Worm (Caenorhabditis elegans) whole organism, L1 larva: ENCODE data around the gene C16D9.4.

Source experiments
- C04F5.9 ChIP-seq: sonication (generic microtip); optimal IDR thresholded peaks from 2 replicates; lab custom pipeline; 2016; ENCODE audit warnings: missing genetic modification characterization, missing compliant biosample characterization
- alr-1 ChIP-seq: fragments of 200-800 bp; sonication (Bioruptor generic); optimal IDR thresholded peaks from 2 replicates; lab custom pipeline; 2018; ENCODE audit warnings: borderline replicate concordance, mild to moderate bottlenecking, missing genetic modification characterization, missing compliant biosample characterization
- ceh-63 ChIP-seq: fragments of 200-800 bp; sonication (Bioruptor generic); optimal IDR thresholded peaks from 2 replicates; lab custom pipeline; 2018; ENCODE audit warnings: mild to moderate bottlenecking, missing genetic modification characterization, missing compliant biosample characterization
- ceh-82 ChIP-seq, 3 experiments: fragments of 150-350 bp in 1 of 3; sonication (generic microtip) in 2 of 3; optimal IDR thresholded peaks; 2 replicates each; lab custom pipeline; 2014 to 2017; ENCODE audit warnings: missing biosample characterization in 3 of 3, missing genetic modification characterization in 3 of 3
- ceh-88 ChIP-seq: fragments of 200-800 bp; sonication (Bioruptor generic); IDR thresholded peaks from 2 replicates; pipeline ENCODE4 v1.3.6; 2022; ENCODE audit warnings: missing genetic modification characterization, missing compliant biosample characterization
- dsc-1 ChIP-seq: sonication (generic microtip); optimal IDR thresholded peaks from 2 replicates; lab custom pipeline; 2016; ENCODE audit warnings: mild to moderate bottlenecking, missing genetic modification characterization, missing compliant biosample characterization
- egl-13 ChIP-seq: sonication (generic microtip); optimal IDR thresholded peaks from 2 replicates; lab custom pipeline; 2016; ENCODE audit warnings: missing genotype, missing genetic modification reagents, missing genetic modification characterization, missing compliant biosample characterization
- elt-2 ChIP-seq: sonication (generic microtip); optimal IDR thresholded peaks from 2 replicates; lab custom pipeline; 2016; ENCODE audit warnings: missing genetic modification characterization, mild to moderate bottlenecking, inconsistent platforms, missing compliant biosample characterization, missing genetic modification reagents
- fkh-8 ChIP-seq: sonication (generic microtip); optimal IDR thresholded peaks from 2 replicates; lab custom pipeline; 2016; ENCODE audit warnings: mild to moderate bottlenecking, missing genetic modification characterization, missing compliant biosample characterization
- grh-1 ChIP-seq: fragments of 200-800 bp; sonication (Bioruptor generic); IDR thresholded peaks from 2 replicates; pipeline ENCODE4 v1.3.6; 2022; ENCODE audit warnings: missing genetic modification reagents, missing genetic modification characterization, missing compliant biosample characterization
- hlh-4 ChIP-seq: sonication (generic microtip); optimal IDR thresholded peaks from 2 replicates; lab custom pipeline; 2016; ENCODE audit warnings: mild to moderate bottlenecking, missing genetic modification characterization, missing compliant biosample characterization
- hpl-2 ChIP-seq: fragments of 150-350 bp; optimal IDR thresholded peaks from 2 replicates; lab custom pipeline; 2014; ENCODE audit warnings: missing biosample characterization, missing genetic modification reagents, missing genetic modification characterization
- isw-1 ChIP-seq: fragments of 200-800 bp; sonication (Bioruptor generic); IDR thresholded peaks from 2 replicates; pipeline ENCODE4 v1.3.6; 2022; ENCODE audit warnings: missing genetic modification characterization, missing compliant biosample characterization
- lin-14 ChIP-seq: fragments of 200-800 bp; sonication (Bioruptor generic); optimal IDR thresholded peaks from 2 replicates; lab custom pipeline; 2018; ENCODE audit warnings: mild to moderate bottlenecking, missing genetic modification characterization, moderate library complexity, missing compliant biosample characterization
- lin-35 ChIP-seq, 2 experiments: fragments of 150-350 bp; optimal IDR thresholded peaks; 2 replicates each; lab custom pipeline; 2014; ENCODE audit warnings: missing biosample characterization in 2 of 2, missing genetic modification characterization in 2 of 2, missing genetic modification reagents in 2 of 2
- lir-3 ChIP-seq: sonication (generic microtip); optimal IDR thresholded peaks from 2 replicates; lab custom pipeline; 2016; ENCODE audit warnings: mild to moderate bottlenecking, missing genetic modification characterization, moderate library complexity, missing compliant biosample characterization; ENCODE audit not compliant: poor library complexity
- lsy-2 ChIP-seq, 2 experiments: fragments of 150-350 bp; optimal IDR thresholded peaks; 2 replicates each; lab custom pipeline; 2014; ENCODE audit warnings: missing biosample characterization in 2 of 2, missing genetic modification characterization in 2 of 2
- nhr-11 ChIP-seq: fragments of 150-350 bp; optimal IDR thresholded peaks from 2 replicates; lab custom pipeline; 2014; ENCODE audit warnings: missing biosample characterization, missing genetic modification characterization
- nhr-20 ChIP-seq: sonication (generic microtip); optimal IDR thresholded peaks from 2 replicates; lab custom pipeline; 2016; ENCODE audit warnings: mild to moderate bottlenecking, missing genetic modification characterization, missing compliant biosample characterization
- nhr-28 ChIP-seq: fragments of 150-350 bp; optimal IDR thresholded peaks from 2 replicates; lab custom pipeline; 2014; ENCODE audit warnings: missing biosample characterization, missing genetic modification characterization
- nhr-47 ChIP-seq: sonication (generic microtip); optimal IDR thresholded peaks from 2 replicates; lab custom pipeline; 2016; ENCODE audit warnings: mild to moderate bottlenecking, missing genetic modification characterization, moderate library complexity, missing compliant biosample characterization
- nhr-71 ChIP-seq: sonication (generic microtip); optimal IDR thresholded peaks from 2 replicates; lab custom pipeline; 2016; ENCODE audit warnings: mild to moderate bottlenecking, missing genetic modification characterization, moderate library complexity, missing compliant biosample characterization
- nhr-84 ChIP-seq: sonication (generic microtip); optimal IDR thresholded peaks from 2 replicates; lab custom pipeline; 2017; ENCODE audit warnings: missing biosample characterization, missing genetic modification characterization
- nhr-85 ChIP-seq: sonication (generic microtip); peaks from one replicate; lab custom pipeline; 2016; ENCODE audit warnings: missing genetic modification characterization, inconsistent platforms, missing compliant biosample characterization
- pax-3 ChIP-seq: fragments of 200-800 bp; sonication (Bioruptor generic); optimal IDR thresholded peaks from 2 replicates; lab custom pipeline; 2018; ENCODE audit warnings: mild to moderate bottlenecking, missing genetic modification characterization, moderate library complexity, missing compliant biosample characterization
- snu-23 ChIP-seq: sonication (generic microtip); optimal IDR thresholded peaks from 2 replicates; lab custom pipeline; 2016; ENCODE audit warnings: missing genetic modification characterization, missing compliant biosample characterization
- sox-4 ChIP-seq: sonication (generic microtip); optimal IDR thresholded peaks from 2 replicates; lab custom pipeline; 2016; ENCODE audit warnings: missing genetic modification characterization, missing compliant biosample characterization
- swsn-7 ChIP-seq: sonication (generic microtip); optimal IDR thresholded peaks from 2 replicates; lab custom pipeline; 2016; ENCODE audit warnings: missing genetic modification characterization, missing compliant biosample characterization
- unc-86 ChIP-seq: sonication (generic microtip); optimal IDR thresholded peaks from 2 replicates; lab custom pipeline; 2016; ENCODE audit warnings: missing genetic modification characterization, missing compliant biosample characterization
- vab-15 ChIP-seq: sonication (generic microtip); optimal IDR thresholded peaks from 2 replicates; lab custom pipeline; 2017; ENCODE audit warnings: missing genotype, mild to moderate bottlenecking, missing genetic modification characterization, missing compliant biosample characterization
- xbp-1 ChIP-seq: sonication (generic microtip); optimal IDR thresholded peaks from 2 replicates; lab custom pipeline; 2016; ENCODE audit warnings: missing genetic modification characterization, missing compliant biosample characterization
- ztf-11 ChIP-seq, 2 experiments: sonication (generic microtip); optimal IDR thresholded peaks; 2 replicates each; lab custom pipeline; 2016 to 2017; ENCODE audit warnings: missing genetic modification characterization in 2 of 2, missing biosample characterization in 1 of 2, missing compliant biosample characterization in 1 of 2
- ztf-4 ChIP-seq: fragments of 150-350 bp; optimal IDR thresholded peaks from 2 replicates; lab custom pipeline; 2014; ENCODE audit warnings: missing biosample characterization, missing genetic modification characterization

Gene C16D9.4

ce11 chrV:8215158-8215557, 27.5 kb downstream of the C16D9.4 start:
- TF ChIP-seq snu-23 (GFP tag; lab: Kevin White, UChicago) = no peak
- peak; percentile 49 for TF ChIP-seq lin-14 (GFP tag; lab: Kevin White, UChicago)
- TF ChIP-seq lsy-2 (tag; optimal IDR thresholded peaks at IDR 0.05; lab: Kevin White, UChicago) = peak in 1 of 2 experiments; percentile 5
- no peak for TF ChIP-seq C04F5.9 (tag; lab: Kevin White, UChicago)

ce11 chrV:8213868-8214267, 28.8 kb downstream of the C16D9.4 start, which contains the start of gene K07C11.7:
Gene K07C11.7, minus strand, starts transcription at chrV:8213968.
- TF ChIP-seq ceh-63 (GFP tag; lab: Kevin White, UChicago) = no peak
- TF ChIP-seq nhr-20 = no peak
- TF ChIP-seq nhr-85 (tag; lab: Kevin White, UChicago) = no peak
- TF ChIP-seq hpl-2 (GFP tag; lab: Kevin White, UChicago) = no peak
- no peak for TF ChIP-seq alr-1
- TF ChIP-seq nhr-28 (tag; lab: Kevin White, UChicago) = no peak
- TF ChIP-seq, all 84 proteins: peak for 0

- TF ChIP-seq xbp-1 (tag; lab: Kevin White, UChicago) (no peak), elt-2 (tag; lab: Kevin White, UChicago) (peak; percentile 67), lin-35 (GFP tag; optimal IDR thresholded peaks at IDR 0.05; lab: Kevin White, UChicago) (peak in 1 of 2 experiments; percentile 10), nhr-28 (tag; lab: Kevin White, UChicago) (no peak)
Observed at ce11 chrV:8212816-8213215, 29.9 kb downstream of the C16D9.4 start.

DNA sequence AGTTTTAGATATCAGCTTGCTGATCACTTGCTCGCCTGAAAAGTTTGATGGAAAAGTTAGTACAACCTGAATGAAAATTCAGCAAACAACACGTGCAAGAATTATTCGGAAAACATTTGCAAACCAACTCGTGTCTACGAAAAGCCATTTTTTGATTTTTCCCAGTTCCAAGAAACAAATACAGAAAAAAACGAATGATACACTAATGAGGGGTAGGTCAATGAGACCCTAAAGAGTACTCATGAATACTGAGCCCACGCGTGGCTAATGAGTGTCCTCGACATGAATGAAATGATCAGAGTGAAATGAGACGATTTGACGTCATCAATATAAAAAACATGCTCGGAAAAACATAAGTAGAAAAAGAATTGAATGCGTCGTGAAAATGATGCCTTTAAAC, 30.7 kb downstream of the C16D9.4 start:
- peak; percentile 90 for TF ChIP-seq sox-4 (tag; lab: Kevin White, UChicago)
- TF ChIP-seq egl-13 (tag; lab: Kevin White, UChicago) = peak; percentile 52
- TF ChIP-seq ceh-82 (tag; optimal IDR thresholded peaks at IDR 0.05; lab: Kevin White, UChicago) = no peak
- peak; percentile 11 to 32 for TF ChIP-seq lsy-2 (tag; optimal IDR thresholded peaks at IDR 0.05; lab: Kevin White, UChicago)
- no peak for TF ChIP-seq nhr-84
- peak; percentile 82 for TF ChIP-seq nhr-71 (tag; lab: Kevin White, UChicago)
- TF ChIP-seq grh-1 (GFP tag; lab: Robert Waterston, UW) = no peak
- TF ChIP-seq lin-14 (GFP tag; lab: Kevin White, UChicago) = peak; percentile 78
- peak; percentile 11 for TF ChIP-seq xbp-1 (tag; lab: Kevin White, UChicago)
- peak; percentile 26 for TF ChIP-seq swsn-7 (tag; lab: Kevin White, UChicago)
- no peak for TF ChIP-seq nhr-28 (tag; lab: Kevin White, UChicago)
- TF ChIP-seq hlh-4 (tag; lab: Kevin White, UChicago) = peak; percentile 62
- peak; percentile 81 for TF ChIP-seq fkh-8 (tag; lab: Kevin White, UChicago)
- peak; percentile 30 for TF ChIP-seq unc-86
- peak; percentile 31 for TF ChIP-seq pax-3 (tag; lab: Kevin White, UChicago)
- TF ChIP-seq ceh-88 = no peak
- TF ChIP-seq lir-3 = no peak
- peak; percentile 33 for TF ChIP-seq ztf-4 (tag; lab: Kevin White, UChicago)
- no peak for TF ChIP-seq isw-1 (GFP tag; lab: Robert Waterston, UW)
- TF ChIP-seq vab-15 (tag; lab: Kevin White, UChicago) = no peak
- peak; percentile 78 for TF ChIP-seq nhr-47 (tag; lab: Kevin White, UChicago)
- TF ChIP-seq nhr-11 (tag; lab: Kevin White, UChicago) = peak; percentile 17
- TF ChIP-seq nhr-20 = peak; percentile 22
- TF ChIP-seq dsc-1 (tag; lab: Kevin White, UChicago) = peak; percentile 92
- peak; percentile 47 for TF ChIP-seq nhr-85 (tag; lab: Kevin White, UChicago)

DNA sequence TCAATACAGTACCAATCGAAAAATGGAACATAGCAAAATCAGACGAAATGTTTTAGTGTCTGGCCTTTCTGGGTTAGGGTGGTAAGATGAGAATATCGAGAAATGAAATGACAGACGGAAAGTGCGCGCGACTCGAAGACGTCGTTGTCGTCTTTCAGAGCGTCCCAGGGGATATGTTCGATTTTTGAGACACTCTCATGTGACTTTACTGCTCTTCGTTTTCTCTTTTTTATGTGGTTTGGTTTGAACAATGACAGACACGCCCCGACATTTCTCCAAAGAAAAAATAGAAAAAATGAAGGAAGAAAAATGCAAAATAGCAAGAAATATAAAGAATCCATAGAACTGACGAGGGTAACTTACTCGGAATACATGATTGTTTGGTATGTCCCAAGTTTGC, 32.2 kb downstream of the C16D9.4 start:
- TF ChIP-seq ztf-11 (tag; optimal IDR thresholded peaks at IDR 0.05; lab: Kevin White, UChicago) (no peak), lin-14 (GFP tag; lab: Kevin White, UChicago) (peak; percentile 42), ztf-4 (tag; lab: Kevin White, UChicago) (no peak)
